Worm (Caenorhabditis elegans): ENCODE results near the gene ifb-2.

- TF ChIP-seq sox-4 (tag; optimal IDR thresholded peaks at IDR 0.05) (no peak), rnt-1 (tag; optimal IDR thresholded peaks at IDR 0.05) (no peak), ceh-88 (GFP tag; IDR thresholded peaks at IDR 0.05) (no peak), nhr-77 (tag; optimal IDR thresholded peaks at IDR 0.05) (no peak), lin-15B (tag; optimal IDR thresholded peaks at IDR 0.05) (no peak), ceh-63 (GFP tag; optimal IDR thresholded peaks at IDR 0.05) (no peak), mdl-1 (tag; optimal IDR thresholded peaks at IDR 0.05) (no peak), nhr-20 (tag; optimal IDR thresholded peaks at IDR 0.05) (no peak), elt-3 (tag; optimal IDR thresholded peaks at IDR 0.05) (no peak), snpc-4 (tag; optimal IDR thresholded peaks at IDR 0.05) (no peak), ceh-82 (tag; optimal IDR thresholded peaks at IDR 0.05) (no peak), lin-39 (tag; optimal IDR thresholded peaks at IDR 0.05) (no peak)
Measured at ce11 chrII:5742767-5743166, 7.2 kb upstream of the ifb-2 start.

Measured in whole organism, L1 larva.